Worm (Caenorhabditis elegans) whole organism, L4 larva: ENCODE measurements around the gene Y55F3AM.11.

ENCODE experiments used
- zip-11 ChIP-seq: fragments of 200-800 bp; sonication (Bioruptor generic); IDR thresholded peaks from 2 replicates; pipeline ENCODE4 v1.3.6; 2022; ENCODE audit warnings: missing genetic modification characterization, missing compliant biosample characterization
- ztf-11 ChIP-seq: fragments of 150-350 bp; optimal IDR thresholded peaks from 2 replicates; lab custom pipeline; 2014; ENCODE audit warnings: missing biosample characterization, missing genetic modification characterization
- ztf-7 ChIP-seq: fragments of 150-350 bp; optimal IDR thresholded peaks from 2 replicates; lab custom pipeline; 2014; ENCODE audit warnings: missing biosample characterization, missing genetic modification characterization

DNA sequence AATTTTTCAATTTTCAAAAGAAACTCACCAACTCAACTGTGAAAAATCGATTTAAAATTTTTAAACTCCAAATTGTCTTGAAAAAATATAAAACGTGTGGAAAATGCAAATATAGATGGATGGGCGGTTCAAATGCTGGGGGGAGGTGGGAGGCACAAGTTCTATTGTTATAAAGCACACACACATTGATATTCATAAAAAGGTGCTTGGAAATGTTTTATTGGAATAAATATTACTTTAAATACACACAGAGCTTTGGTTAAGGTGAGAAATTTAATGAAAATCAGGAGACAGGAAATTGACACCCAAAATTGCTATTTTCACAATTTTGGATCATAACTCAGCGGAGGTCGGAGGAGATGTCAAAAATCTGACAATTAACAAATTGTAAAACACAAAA, at the start of gene Y55F3AM.11:
- TF ChIP-seq zip-11 (GFP tag; lab: Robert Waterston, UW), result no peak
- no peak for TF ChIP-seq ztf-11 (tag; lab: Kevin White, UChicago)
- no peak for TF ChIP-seq ztf-7
